Worm (Caenorhabditis elegans) whole organism, L4 larva: ENCODE results near the gene Y48A6B.7.
A peak's percentile ranks its signal among the peaks of the same experiment; 100 is the strongest.

Experiments used
- ama-1 ChIP-seq: fragments of 150-350 bp; optimal IDR thresholded peaks from 2 replicates; lab custom pipeline; 2014; ENCODE audit warnings: inconsistent platforms, mixed read lengths
- attf-4 ChIP-seq: sonication (generic microtip); optimal IDR thresholded peaks from 3 replicates; lab custom pipeline; 2017; ENCODE audit warnings: missing biosample characterization, missing genetic modification characterization
- dve-1 ChIP-seq: sonication (generic microtip); optimal IDR thresholded peaks from 2 replicates; lab custom pipeline; 2017; ENCODE audit warnings: antibody characterized with exemption, mild to moderate bottlenecking, missing genetic modification characterization, missing compliant biosample characterization; ENCODE audit not compliant: insufficient read depth
- jun-1 ChIP-seq: fragments of 150-350 bp; optimal IDR thresholded peaks from 2 replicates; lab custom pipeline; 2014; ENCODE audit warnings: missing biosample characterization, missing genetic modification reagents, missing genetic modification characterization
- nhr-10 ChIP-seq: fragments of 150-350 bp; optimal IDR thresholded peaks from 2 replicates; lab custom pipeline; 2014; ENCODE audit warnings: missing biosample characterization, missing genetic modification characterization
- nhr-11 ChIP-seq: fragments of 150-350 bp; optimal IDR thresholded peaks from 2 replicates; lab custom pipeline; 2014; ENCODE audit warnings: missing biosample characterization, missing genetic modification characterization
- pha-4 ChIP-seq, 2 experiments: fragments of 150-350 bp in 1 of 2; fragments of 200-800 bp in 1 of 2; sonication (Bioruptor generic) in 1 of 2; IDR thresholded peaks in 1 of 2; optimal IDR thresholded peaks in 1 of 2; 2 replicates each; pipeline versions ENCODE4 v1.3.6 to Lab custom; 2014 to 2022; ENCODE audit warnings: missing genetic modification characterization in 2 of 2, missing genetic modification reagents in 2 of 2, missing biosample characterization in 1 of 2, missing compliant biosample characterization in 1 of 2
- pqm-1 ChIP-seq: sonication (generic microtip); optimal IDR thresholded peaks from 2 replicates; lab custom pipeline; 2017; ENCODE audit warnings: missing biosample characterization, missing genetic modification characterization
- unc-62 ChIP-seq, 3 experiments: fragments of 150-350 bp in 1 of 3; sonication (generic microtip); optimal IDR thresholded peaks in 2 of 3; peaks in 1 of 3; 1 replicate in 1 of 3; 2 replicates in 2 of 3; lab custom pipeline; 2014 to 2017; ENCODE audit warnings: missing biosample characterization in 3 of 3, missing genetic modification characterization in 3 of 3, missing genetic modification reagents in 3 of 3, missing genotype in 1 of 3
- ztf-11 ChIP-seq: fragments of 150-350 bp; optimal IDR thresholded peaks from 2 replicates; lab custom pipeline; 2014; ENCODE audit warnings: missing biosample characterization, missing genetic modification characterization

ce11 chrIII:11036132-11036531 is 9.8 kb upstream of the Y48A6B.7 start:
- TF ChIP-seq ztf-11 (tag; lab: Kevin White, UChicago) (no peak), pha-4 (GFP tag; IDR thresholded peaks at IDR 0.05; lab: Robert Waterston, UW) (peak; percentile 56; the same call in 1 of the 2 replicates), pha-4 (tag; optimal IDR thresholded peaks at IDR 0.05; lab: Kevin White, UChicago) (no peak), jun-1 (tag; lab: Kevin White, UChicago) (no peak), ama-1 (lab: Kevin White, UChicago) (peak; percentile 29), dve-1 (tag; lab: Kevin White, UChicago) (peak; percentile 86), unc-62 (GFP tag; optimal IDR thresholded peaks at IDR 0.05 in 1 of 2; lab: Kevin White, UChicago) (peak in 1 of 2 experiments; percentile 97), unc-62 (tag; optimal IDR thresholded peaks at IDR 0.05; lab: Kevin White, UChicago) (no peak), nhr-10 (tag; lab: Kevin White, UChicago) (no peak), attf-4 (tag; lab: Kevin White, UChicago) (no peak), pqm-1 (tag; lab: Kevin White, UChicago) (no peak), nhr-11 (peak; percentile 28)
